Worm (Caenorhabditis elegans): ENCODE results near the gene srx-21.

ce11 chrV:719731-720130, 42.9 kb downstream of the srx-21 start, which contains the start of gene srbc-40:
- TF ChIP-seq let-526 (GFP tag; IDR thresholded peaks at IDR 0.05) (no peak), K11D2.4 (GFP tag; IDR thresholded peaks at IDR 0.05) (no peak)
